Worm (Caenorhabditis elegans) whole organism, L4 larva: ENCODE measurements around the gene K02E11.6.
"Not testable (repeated sequence)": the region's sequence is repeated elsewhere in the genome, so short reads cannot be mapped to it uniquely, and the experiment has no call there.

Experiments used
- D1046.2 ChIP-seq: fragments of 200-800 bp; sonication (Bioruptor generic); IDR thresholded peaks from 2 replicates; pipeline ENCODE4 v1.3.6; 2022; ENCODE audit warnings: missing genetic modification characterization, missing compliant biosample characterization
- F10B5.3 ChIP-seq: sonication (generic microtip); optimal IDR thresholded peaks from 2 replicates; lab custom pipeline; 2016; ENCODE audit warnings: mild to moderate bottlenecking, missing genetic modification characterization, missing compliant biosample characterization
- F26F4.8 ChIP-seq: fragments of 200-800 bp; sonication (Bioruptor generic); conservative IDR thresholded peaks from 2 replicates; pipeline ENCODE4 v1.3.6; 2022; ENCODE audit warnings: missing genetic modification characterization, missing compliant biosample characterization
- F49E8.2 ChIP-seq: sonication (generic microtip); optimal IDR thresholded peaks from 2 replicates; lab custom pipeline; 2016; ENCODE audit warnings: missing compliant biosample characterization, mild to moderate bottlenecking, missing genetic modification characterization, borderline replicate concordance
- R02D3.7 ChIP-seq: fragments of 150-350 bp; sonication (generic microtip); optimal IDR thresholded peaks from 3 replicates; lab custom pipeline; 2014; ENCODE audit warnings: missing biosample characterization, missing genetic modification characterization
- T20F7.1 ChIP-seq: fragments of 200-800 bp; sonication (Bioruptor generic); optimal IDR thresholded peaks from 2 replicates; lab custom pipeline; 2018; ENCODE audit warnings: mild to moderate bottlenecking, missing genetic modification characterization, missing compliant biosample characterization
- Y105C5A.15 ChIP-seq: fragments of 200-800 bp; sonication (Bioruptor generic); IDR thresholded peaks from 2 replicates; pipeline ENCODE4 v1.3.6; 2022; ENCODE audit warnings: missing genetic modification characterization, missing compliant biosample characterization
- Y48G9A.11 ChIP-seq: fragments of 200-800 bp; sonication (Bioruptor generic); IDR thresholded peaks from 2 replicates; pipeline ENCODE4 v1.3.6; 2022; ENCODE audit warnings: missing genetic modification reagents, missing genetic modification characterization, missing compliant biosample characterization
- ZK337.2 ChIP-seq: fragments of 200-800 bp; sonication (Bioruptor generic); IDR thresholded peaks from 2 replicates; pipeline ENCODE4 v1.3.6; 2022; ENCODE audit warnings: missing genetic modification reagents, missing genetic modification characterization, missing compliant biosample characterization
- aha-1 ChIP-seq: fragments of 150-350 bp; peaks from one replicate; lab custom pipeline; 2014; ENCODE audit warnings: missing biosample characterization, missing genetic modification characterization
- aly-2 ChIP-seq: sonication (generic microtip); optimal IDR thresholded peaks from 2 replicates; lab custom pipeline; 2018; ENCODE audit warnings: missing biosample characterization, missing genetic modification characterization
- arid-1 ChIP-seq: fragments of 200-800 bp; sonication (Bioruptor generic); conservative IDR thresholded peaks from 2 replicates; pipeline ENCODE4 v1.3.6; 2022; ENCODE audit warnings: missing genetic modification reagents, missing genetic modification characterization, missing compliant biosample characterization
- ceh-20 ChIP-seq: fragments of 200-800 bp; sonication (Bioruptor generic); IDR thresholded peaks from 2 replicates; pipeline ENCODE4 v1.3.6; 2022; ENCODE audit warnings: missing genetic modification reagents, missing genetic modification characterization, missing compliant biosample characterization
- ceh-44 ChIP-seq: fragments of 200-800 bp; sonication (Bioruptor generic); IDR thresholded peaks from 2 replicates; pipeline ENCODE4 v1.3.6; 2022; ENCODE audit warnings: missing genetic modification reagents, missing genetic modification characterization, missing compliant biosample characterization
- ceh-82 ChIP-seq: sonication (generic microtip); optimal IDR thresholded peaks from 2 replicates; lab custom pipeline; 2017; ENCODE audit warnings: missing biosample characterization, missing genetic modification characterization
- daf-12 ChIP-seq: fragments of 150-350 bp; optimal IDR thresholded peaks from 2 replicates; lab custom pipeline; 2014; ENCODE audit warnings: missing biosample characterization, missing genetic modification reagents, missing genetic modification characterization
- daf-16 ChIP-seq, 3 experiments: sonication (generic microtip); optimal IDR thresholded peaks; 2 replicates each; lab custom pipeline; 2016 to 2017; ENCODE audit warnings: missing genetic modification characterization in 3 of 3, missing genetic modification reagents in 3 of 3, mild to moderate bottlenecking in 2 of 3, missing compliant biosample characterization in 2 of 3, missing biosample characterization in 1 of 3, moderate library complexity in 1 of 3
- daf-19 ChIP-seq: fragments of 200-800 bp; sonication (Bioruptor generic); conservative IDR thresholded peaks from 2 replicates; pipeline ENCODE4 v1.3.6; 2022; ENCODE audit warnings: missing genetic modification characterization, missing compliant biosample characterization
- daf-8 ChIP-seq: fragments of 200-800 bp; sonication (Bioruptor generic); IDR thresholded peaks from 2 replicates; pipeline ENCODE4 v1.3.6; 2022; ENCODE audit warnings: missing genetic modification characterization, missing compliant biosample characterization
- dmd-8 ChIP-seq: fragments of 200-800 bp; sonication (Bioruptor generic); IDR thresholded peaks from 2 replicates; pipeline ENCODE4 v1.3.6; 2022; ENCODE audit warnings: missing genetic modification characterization, missing compliant biosample characterization
- duxl-1 ChIP-seq: sonication (generic microtip); optimal IDR thresholded peaks from 2 replicates; lab custom pipeline; 2016; ENCODE audit warnings: mild to moderate bottlenecking, missing genetic modification characterization, moderate library complexity, missing compliant biosample characterization; ENCODE audit not compliant: poor library complexity
- egl-43 ChIP-seq: fragments of 200-800 bp; sonication (Bioruptor generic); IDR thresholded peaks from 2 replicates; pipeline ENCODE4 v1.3.6; 2022; ENCODE audit warnings: missing genetic modification reagents, missing genetic modification characterization, missing compliant biosample characterization
- fos-1 ChIP-seq: fragments of 150-350 bp; optimal IDR thresholded peaks from 2 replicates; lab custom pipeline; 2014; ENCODE audit warnings: missing biosample characterization, missing genetic modification characterization
- hmg-1.1 ChIP-seq: fragments of 200-800 bp; sonication (Bioruptor generic); IDR thresholded peaks from 2 replicates; pipeline ENCODE4 v1.3.6; 2022; ENCODE audit warnings: missing genetic modification reagents, missing genetic modification characterization, missing compliant biosample characterization
- jun-1 ChIP-seq: fragments of 150-350 bp; optimal IDR thresholded peaks from 2 replicates; lab custom pipeline; 2014; ENCODE audit warnings: missing biosample characterization, missing genetic modification reagents, missing genetic modification characterization
- lin-38 ChIP-seq: fragments of 200-800 bp; sonication (Bioruptor generic); IDR thresholded peaks from 2 replicates; pipeline ENCODE4 v1.3.6; 2022; ENCODE audit warnings: missing genetic modification reagents, missing genetic modification characterization, missing compliant biosample characterization
- lin-39 ChIP-seq: fragments of 150-350 bp; optimal IDR thresholded peaks from 2 replicates; lab custom pipeline; 2014; ENCODE audit warnings: missing biosample characterization, missing genetic modification reagents, missing genetic modification characterization
- madf-5 ChIP-seq, 2 experiments: fragments of 200-800 bp; sonication (Bioruptor generic); IDR thresholded peaks; 2 replicates each; pipeline ENCODE4 v1.3.6; 2022; ENCODE audit warnings: missing compliant biosample characterization in 2 of 2, missing genetic modification characterization in 2 of 2
- mdt-29 ChIP-seq: fragments of 200-800 bp; sonication (Bioruptor generic); IDR thresholded peaks from 2 replicates; pipeline ENCODE4 v1.3.6; 2022; ENCODE audit warnings: missing genetic modification reagents, missing genetic modification characterization, missing compliant biosample characterization
- mxl-3 ChIP-seq: fragments of 200-800 bp; sonication (Bioruptor generic); optimal IDR thresholded peaks from 2 replicates; lab custom pipeline; 2018; ENCODE audit warnings: mild to moderate bottlenecking, missing genetic modification characterization, missing compliant biosample characterization
- nhr-10 ChIP-seq: fragments of 150-350 bp; optimal IDR thresholded peaks from 2 replicates; lab custom pipeline; 2014; ENCODE audit warnings: missing biosample characterization, missing genetic modification characterization
- nhr-111 ChIP-seq: fragments of 200-800 bp; sonication (Bioruptor generic); optimal IDR thresholded peaks from 2 replicates; lab custom pipeline; 2018; ENCODE audit warnings: mild to moderate bottlenecking, missing genetic modification characterization, missing compliant biosample characterization
- pqm-1 ChIP-seq: sonication (generic microtip); optimal IDR thresholded peaks from 2 replicates; lab custom pipeline; 2017; ENCODE audit warnings: missing biosample characterization, missing genetic modification characterization
- sdz-12 ChIP-seq: fragments of 200-800 bp; sonication (Bioruptor generic); optimal IDR thresholded peaks from 2 replicates; lab custom pipeline; 2018; ENCODE audit warnings: mild to moderate bottlenecking, missing genetic modification characterization, missing compliant biosample characterization
- set-16 ChIP-seq: fragments of 200-800 bp; sonication (Bioruptor generic); IDR thresholded peaks from 2 replicates; pipeline ENCODE4 v1.3.6; 2022; ENCODE audit warnings: missing genetic modification reagents, missing genetic modification characterization, missing compliant biosample characterization
- snpc-1.2 ChIP-seq: fragments of 200-800 bp; sonication (Bioruptor generic); IDR thresholded peaks from 2 replicates; pipeline ENCODE4 v1.3.6; 2022; ENCODE audit warnings: missing genetic modification reagents, missing genetic modification characterization, missing compliant biosample characterization
- unc-39 ChIP-seq: sonication (generic microtip); optimal IDR thresholded peaks from 2 replicates; lab custom pipeline; 2017; ENCODE audit warnings: missing biosample characterization, missing genetic modification characterization
- unc-62 ChIP-seq, 3 experiments: fragments of 150-350 bp in 1 of 3; sonication (generic microtip); optimal IDR thresholded peaks in 2 of 3; peaks in 1 of 3; 1 replicate in 1 of 3; 2 replicates in 2 of 3; lab custom pipeline; 2014 to 2017; ENCODE audit warnings: missing biosample characterization in 3 of 3, missing genetic modification characterization in 3 of 3, missing genetic modification reagents in 3 of 3, missing genotype in 1 of 3
- vab-7 ChIP-seq: fragments of 200-800 bp; sonication (Bioruptor generic); IDR thresholded peaks from 2 replicates; pipeline ENCODE4 v1.3.6; 2022; ENCODE audit warnings: missing genetic modification reagents, missing genetic modification characterization, missing compliant biosample characterization
- zfp-2 ChIP-seq: sonication (generic microtip); optimal IDR thresholded peaks from 2 replicates; lab custom pipeline; 2016; ENCODE audit warnings: mild to moderate bottlenecking, missing genetic modification characterization, missing compliant biosample characterization
- zfp-3 ChIP-seq: fragments of 200-800 bp; sonication (Bioruptor generic); conservative IDR thresholded peaks from 2 replicates; pipeline ENCODE4 v1.3.6; 2022; ENCODE audit warnings: missing genetic modification reagents, missing genetic modification characterization, missing compliant biosample characterization
- zip-2 ChIP-seq: fragments of 150-350 bp; optimal IDR thresholded peaks from 2 replicates; lab custom pipeline; 2014; ENCODE audit warnings: missing biosample characterization, missing genetic modification characterization

The K02E11.6 gene

ce11 chrV:14268616-14269015 lies 20.0 kb downstream of the K02E11.6 start, which contains the start of gene F40G12.4:
Gene F40G12.4, minus strand, starts transcription at chrV:14268716.
- TF ChIP-seq F10B5.3 (tag; lab: Kevin White, UChicago): no peak
- no peak for TF ChIP-seq snpc-1.2 (GFP tag; lab: Robert Waterston, UW)
- no peak for TF ChIP-seq fos-1 (tag; lab: Kevin White, UChicago)
- TF ChIP-seq mxl-3 (GFP tag; lab: Kevin White, UChicago): no peak
- no peak for TF ChIP-seq ceh-82 (tag; lab: Kevin White, UChicago)
- TF ChIP-seq zip-2: no peak
- no peak for TF ChIP-seq mdt-29 (GFP tag; lab: Robert Waterston, UW)
- no peak for TF ChIP-seq R02D3.7
- no peak for TF ChIP-seq zfp-3 (GFP tag; lab: Robert Waterston, UW)
- no peak for TF ChIP-seq egl-43 (GFP tag; lab: Robert Waterston, UW)
- TF ChIP-seq nhr-111 (GFP tag; lab: Kevin White, UChicago): no peak
- no peak for TF ChIP-seq nhr-10 (tag; lab: Kevin White, UChicago)
- TF ChIP-seq, all 104 proteins: peak for 0

DNA sequence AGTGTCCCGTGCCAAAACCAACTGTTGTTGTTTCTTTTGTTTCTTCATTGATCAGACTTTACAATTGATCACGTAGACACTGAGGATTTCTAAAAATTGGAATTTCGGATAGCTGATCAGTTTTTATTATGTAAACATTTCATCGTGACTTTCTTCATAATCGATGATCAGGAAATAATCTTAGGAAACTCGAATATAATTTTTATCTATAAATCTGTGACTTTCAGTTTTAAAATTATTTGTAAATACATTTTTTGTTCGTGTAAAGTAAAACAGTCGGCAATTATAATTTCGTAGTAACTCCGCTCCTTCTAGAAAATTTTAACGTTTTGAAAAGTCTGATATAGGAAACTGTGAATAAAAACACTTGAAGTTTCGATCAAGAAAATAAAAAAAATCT lies 22.1 kb downstream of the K02E11.6 start, which contains the start of gene F40G12.5:
TSS of gene F40G12.5 (minus strand) at position 101 of the 400 bp plus-strand sequence.
- TF ChIP-seq zip-2 (no peak), unc-62 (GFP tag; optimal IDR thresholded peaks at IDR 0.05 in 1 of 2; lab: Kevin White, UChicago) (peak in 1 of 2 experiments; percentile 16), unc-62 (tag; optimal IDR thresholded peaks at IDR 0.05; lab: Kevin White, UChicago) (no peak)

ce11 chrV:14273019-14273418 lies 24.4 kb downstream of the K02E11.6 start, which contains the start of gene F40G12.6:
Gene F40G12.6, minus strand, starts transcription at chrV:14273119.
- TF ChIP-seq daf-12 (tag; lab: Kevin White, UChicago) (no peak), D1046.2 (GFP tag; lab: Robert Waterston, UW) (no peak), vab-7 (no peak), arid-1 (no peak), dmd-8 (GFP tag; lab: Robert Waterston, UW) (no peak), daf-8 (GFP tag; lab: Robert Waterston, UW) (no peak), daf-19 (GFP tag; lab: Robert Waterston, UW) (no peak), aly-2 (no peak)

ce11 chrV:14274268-14274667 lies 25.7 kb downstream of the K02E11.6 start, which contains the start of gene F40G12.7:
Gene F40G12.7, plus strand, starts transcription at chrV:14274568.
- TF ChIP-seq set-16 (GFP tag; lab: Robert Waterston, UW); hmg-1.1 (GFP tag; lab: Robert Waterston, UW); F49E8.2 (tag; lab: Kevin White, UChicago): not testable (repeated sequence)

ce11 chrV:14277456-14277855 lies 28.9 kb downstream of the K02E11.6 start:
- TF ChIP-seq aha-1 (tag; lab: Kevin White, UChicago) (peak; percentile 54), Y48G9A.11 (0 out of 2 replicates have a peak, but pooled peaks have one; percentile 6)
- TF ChIP-seq, all 104 proteins: peak for 2; not testable (repeated sequence) for 102

DNA sequence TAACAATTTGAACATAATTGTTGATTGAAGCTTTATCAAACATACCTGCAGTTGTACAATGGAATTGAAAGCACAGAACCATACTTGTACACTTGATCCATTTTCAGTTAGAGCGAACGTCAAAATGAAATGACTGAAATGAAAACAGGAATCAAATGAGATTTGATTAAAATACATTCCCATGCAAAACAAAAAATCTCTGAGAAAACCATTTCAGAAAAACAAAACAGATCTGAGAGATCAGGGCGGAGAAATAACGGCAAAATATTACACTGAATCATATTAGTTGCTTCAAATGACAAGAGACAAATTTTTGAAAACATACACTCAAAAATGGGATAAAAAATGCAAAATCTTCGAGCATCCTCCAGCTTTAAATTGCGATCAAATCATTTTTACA lies 31.2 kb downstream of the K02E11.6 start, which contains the start of gene srt-33:
TSS of gene srt-33 (minus strand) at position 101 of the 400 bp plus-strand sequence.
- TF ChIP-seq lin-38 (GFP tag; lab: Robert Waterston, UW) (no peak), F26F4.8 (GFP tag; lab: Robert Waterston, UW) (no peak), duxl-1 (no peak), daf-16 (GFP tag; optimal IDR thresholded peaks at IDR 0.05; lab: Kevin White, UChicago) (no peak), daf-16 (tag; optimal IDR thresholded peaks at IDR 0.05; lab: Kevin White, UChicago) (no peak), jun-1 (no peak), fos-1 (tag; lab: Kevin White, UChicago) (no peak), zfp-2 (no peak), ceh-44 (GFP tag; lab: Robert Waterston, UW) (no peak), madf-5 (GFP tag; IDR thresholded peaks at IDR 0.05; lab: Robert Waterston, UW) (no peak), lin-39 (tag; lab: Kevin White, UChicago) (no peak), Y105C5A.15 (GFP tag; lab: Robert Waterston, UW) (no peak), unc-39 (no peak), T20F7.1 (GFP tag; lab: Kevin White, UChicago) (no peak), ceh-20 (GFP tag; lab: Robert Waterston, UW) (no peak), daf-8 (GFP tag; lab: Robert Waterston, UW) (no peak), pqm-1 (tag; lab: Kevin White, UChicago) (no peak), ZK337.2 (GFP tag; lab: Robert Waterston, UW) (no peak), sdz-12 (GFP tag; lab: Kevin White, UChicago) (no peak), aha-1 (tag; lab: Kevin White, UChicago) (no peak)
